Fruit fly (Drosophila melanogaster): Measurements from ENCODE around the gene CG42557.

The CG42557 gene

dm6 chr3R:29933007-29933464 lies at the start of gene CG42557, which contains the start of the genes Cog7 and CG42558:
Gene CG42557 (plus strand): TSS chr3R:29933287.
Gene Cog7 (minus strand): TSS chr3R:29933057.
Gene CG42558 (plus strand): TSS chr3R:29933287.
- TF ChIP-seq MESR4 (GFP tag; optimal IDR thresholded peaks at IDR 0.05) (peak; percentile 28), CG30020 (tag; optimal IDR thresholded peaks at IDR 0.05) (peak; percentile 49), Tbp (GFP tag; optimal IDR thresholded peaks at IDR 0.05) (no peak), CG4617 (GFP tag; optimal IDR thresholded peaks at IDR 0.05; ENCODE audit: borderline replicate concordance) (peak; percentile 48), MBD-R2 (GFP tag; IDR thresholded peaks at IDR 0.05) (peak; percentile 83), Dll (GFP tag; IDR thresholded peaks at IDR 0.05; ENCODE audit: partially characterized antibody) (no peak; the same call in 3 of the 4 replicates), CG4820 (GFP tag; optimal IDR thresholded peaks at IDR 0.05) (no peak), CG9215 (GFP tag; IDR thresholded peaks at IDR 0.05) (no peak), HmgD (GFP tag; optimal IDR thresholded peaks at IDR 0.05) (no peak), crp (GFP tag; optimal IDR thresholded peaks at IDR 0.05) (peak in 1 of 2 experiments; percentile 14), nmo (GFP tag; optimal IDR thresholded peaks at IDR 0.05) (peak; percentile 8), BEAF-32 (GFP tag; optimal IDR thresholded peaks at IDR 0.05) (peak; percentile 22), gfzf (GFP tag; optimal IDR thresholded peaks at IDR 0.05) (peak; percentile 82), CG4854 (GFP tag; optimal IDR thresholded peaks at IDR 0.05) (no peak), CG2116 (GFP tag; optimal IDR thresholded peaks at IDR 0.05) (peak; percentile 3), CG13775 (GFP tag; optimal IDR thresholded peaks at IDR 0.05) (peak; percentile 100), Dref (GFP tag; IDR thresholded peaks at IDR 0.05) (peak; percentile 40), pzg (GFP tag; optimal IDR thresholded peaks at IDR 0.05) (peak; percentile 33), row (GFP tag; IDR thresholded peaks at IDR 0.05) (peak; percentile 92), Sin3A (optimal IDR thresholded peaks at IDR 0.05) (peak; percentile 74), knrl (GFP tag; IDR thresholded peaks at IDR 0.05; ENCODE audit: partially characterized antibody) (peak; percentile 24; the same call in 1 of the 3 replicates), CoRest (tag; optimal IDR thresholded peaks at IDR 0.05) (peak; percentile 2), CG9797 (GFP tag; optimal IDR thresholded peaks at IDR 0.05) (peak; percentile 70), mld (GFP tag; IDR thresholded peaks at IDR 0.05; ENCODE audit: partially characterized antibody) (no peak), CG13287 (GFP tag; IDR thresholded peaks at IDR 0.05; ENCODE audit: partially characterized antibody) (peak; percentile 57; the same call in 1 of the 2 replicates), CG4328 (GFP tag; optimal IDR thresholded peaks at IDR 0.05) (no peak), Stat92E (GFP tag; optimal IDR thresholded peaks at IDR 0.05) (no peak), YL-1 (GFP tag; optimal IDR thresholded peaks at IDR 0.05) (peak; percentile 69)

dm6 chr3R:29891183-29891582 lies 41.9 kb upstream of the CG42557 start:
- TF ChIP-seq Ssrp (tag; optimal IDR thresholded peaks at IDR 0.05) (no peak), CG32532 (GFP tag; IDR thresholded peaks at IDR 0.05) (peak; percentile 32; the same call in 1 of the 2 replicates), sd (tag; optimal IDR thresholded peaks at IDR 0.05) (peak; percentile 9), Rfx (GFP tag; IDR thresholded peaks at IDR 0.05) (peak; percentile 34; the same call in 1 of the 2 replicates), fd3F (GFP tag; optimal IDR thresholded peaks at IDR 0.05) (peak; percentile 15), sens (GFP tag) (peak; percentile 61), inv (GFP tag; IDR thresholded peaks at IDR 0.05; ENCODE audit: partially characterized antibody) (no peak), her (GFP tag; optimal IDR thresholded peaks at IDR 0.05) (peak; percentile 32), CG12769 (tag; optimal IDR thresholded peaks at IDR 0.05) (peak; percentile 58), lab (GFP tag; optimal IDR thresholded peaks at IDR 0.05) (peak; percentile 80), CG15269 (tag; optimal IDR thresholded peaks at IDR 0.05) (peak; percentile 34), Vsx1 (GFP tag; optimal IDR thresholded peaks at IDR 0.05) (peak; percentile 20), CG12659 (GFP tag; optimal IDR thresholded peaks at IDR 0.05) (peak; percentile 26), sob (GFP tag; IDR thresholded peaks at IDR 0.05) (peak; percentile 41; the same call in 1 of the 2 replicates), Jarid2 (GFP tag; optimal IDR thresholded peaks at IDR 0.05) (no peak), tll (GFP tag; optimal IDR thresholded peaks at IDR 0.05) (peak in 1 of 2 experiments; percentile 3), Fer2 (tag; optimal IDR thresholded peaks at IDR 0.05) (no peak), dysf (GFP tag; IDR thresholded peaks at IDR 0.05) (peak; percentile 8; the same call in 1 of the 3 replicates), MESR4 (GFP tag; optimal IDR thresholded peaks at IDR 0.05) (no peak), bab2 (GFP tag; optimal IDR thresholded peaks at IDR 0.05) (peak; percentile 7), ems (GFP tag; optimal IDR thresholded peaks at IDR 0.05) (no peak), CG10959 (GFP tag; IDR thresholded peaks at IDR 0.05) (no peak)
